Fruit fly (Drosophila melanogaster): ENCODE measurements around the gene Nup133.

DNA sequence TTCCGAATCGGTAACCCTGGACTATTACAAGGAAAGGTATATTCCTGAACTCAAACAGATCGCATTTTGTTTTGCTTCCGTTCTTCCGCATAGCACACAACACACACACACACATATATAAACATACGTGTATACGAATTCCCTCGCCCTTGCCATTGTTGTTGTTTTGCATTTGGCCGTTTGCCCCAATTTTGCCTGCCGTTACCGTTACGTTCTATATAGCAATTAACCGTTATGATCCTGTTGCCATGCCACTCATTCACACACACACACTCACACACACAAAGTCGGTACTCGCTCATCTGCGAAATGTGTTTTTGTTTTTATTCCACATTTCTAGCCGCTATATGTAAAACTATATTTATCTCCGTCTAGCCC lies 37.0 kb downstream of the Nup133 start:
- TF ChIP-seq CG10348 (GFP tag; IDR thresholded peaks at IDR 0.05) (no peak), CG8301 (tag; optimal IDR thresholded peaks at IDR 0.05) (no peak), CG4496 (GFP tag; IDR thresholded peaks at IDR 0.05) (no peak), CG13204 (GFP tag; optimal IDR thresholded peaks at IDR 0.05) (no peak), CG12605 (GFP tag; IDR thresholded peaks at IDR 0.05) (no peak)
